Worm (Caenorhabditis elegans) whole organism, L4 larva: ENCODE data around the gene cyp-25A2.

Experiments used
- D1046.2 ChIP-seq: fragments of 200-800 bp; sonication (Bioruptor generic); IDR thresholded peaks from 2 replicates; pipeline ENCODE4 v1.3.6; 2022; ENCODE audit warnings: missing genetic modification characterization, missing compliant biosample characterization
- F37D6.2 ChIP-seq: sonication (generic microtip); optimal IDR thresholded peaks from 2 replicates; lab custom pipeline; 2016; ENCODE audit warnings: mild to moderate bottlenecking, missing genetic modification characterization, missing compliant biosample characterization
- T20F7.1 ChIP-seq: fragments of 200-800 bp; sonication (Bioruptor generic); optimal IDR thresholded peaks from 2 replicates; lab custom pipeline; 2018; ENCODE audit warnings: mild to moderate bottlenecking, missing genetic modification characterization, missing compliant biosample characterization
- T26A8.4 ChIP-seq: fragments of 200-800 bp; sonication (Bioruptor generic); IDR thresholded peaks from 2 replicates; pipeline ENCODE4 v1.3.6; 2022; ENCODE audit warnings: missing genetic modification characterization, missing compliant biosample characterization
- Y105C5A.15 ChIP-seq: fragments of 200-800 bp; sonication (Bioruptor generic); IDR thresholded peaks from 2 replicates; pipeline ENCODE4 v1.3.6; 2022; ENCODE audit warnings: missing genetic modification characterization, missing compliant biosample characterization
- Y48G9A.11 ChIP-seq: fragments of 200-800 bp; sonication (Bioruptor generic); IDR thresholded peaks from 2 replicates; pipeline ENCODE4 v1.3.6; 2022; ENCODE audit warnings: missing genetic modification reagents, missing genetic modification characterization, missing compliant biosample characterization
- Y5F2A.4 ChIP-seq: fragments of 200-800 bp; sonication (Bioruptor generic); optimal IDR thresholded peaks from 2 replicates; lab custom pipeline; 2018; ENCODE audit warnings: mild to moderate bottlenecking, missing genetic modification characterization, missing compliant biosample characterization
- Y75B8A.6 ChIP-seq: fragments of 200-800 bp; sonication (Bioruptor generic); IDR thresholded peaks from 2 replicates; pipeline ENCODE4 v1.3.6; 2022; ENCODE audit warnings: missing genetic modification reagents, missing genetic modification characterization, missing compliant biosample characterization
- ZK337.2 ChIP-seq: fragments of 200-800 bp; sonication (Bioruptor generic); IDR thresholded peaks from 2 replicates; pipeline ENCODE4 v1.3.6; 2022; ENCODE audit warnings: missing genetic modification reagents, missing genetic modification characterization, missing compliant biosample characterization
- aha-1 ChIP-seq: fragments of 150-350 bp; peaks from one replicate; lab custom pipeline; 2014; ENCODE audit warnings: missing biosample characterization, missing genetic modification characterization
- aly-2 ChIP-seq: sonication (generic microtip); optimal IDR thresholded peaks from 2 replicates; lab custom pipeline; 2018; ENCODE audit warnings: missing biosample characterization, missing genetic modification characterization
- arid-1 ChIP-seq: fragments of 200-800 bp; sonication (Bioruptor generic); conservative IDR thresholded peaks from 2 replicates; pipeline ENCODE4 v1.3.6; 2022; ENCODE audit warnings: missing genetic modification reagents, missing genetic modification characterization, missing compliant biosample characterization
- ceh-20 ChIP-seq: fragments of 200-800 bp; sonication (Bioruptor generic); IDR thresholded peaks from 2 replicates; pipeline ENCODE4 v1.3.6; 2022; ENCODE audit warnings: missing genetic modification reagents, missing genetic modification characterization, missing compliant biosample characterization
- ceh-82 ChIP-seq: sonication (generic microtip); optimal IDR thresholded peaks from 2 replicates; lab custom pipeline; 2017; ENCODE audit warnings: missing biosample characterization, missing genetic modification characterization
- ctbp-1 ChIP-seq: fragments of 200-800 bp; sonication (Bioruptor generic); IDR thresholded peaks from 2 replicates; pipeline ENCODE4 v1.3.6; 2022; ENCODE audit warnings: missing genetic modification reagents, missing genetic modification characterization, missing compliant biosample characterization
- daf-12 ChIP-seq: fragments of 150-350 bp; optimal IDR thresholded peaks from 2 replicates; lab custom pipeline; 2014; ENCODE audit warnings: missing biosample characterization, missing genetic modification reagents, missing genetic modification characterization
- daf-16 ChIP-seq, 3 experiments: sonication (generic microtip); optimal IDR thresholded peaks; 2 replicates each; lab custom pipeline; 2016 to 2017; ENCODE audit warnings: missing genetic modification characterization in 3 of 3, missing genetic modification reagents in 3 of 3, mild to moderate bottlenecking in 2 of 3, missing compliant biosample characterization in 2 of 3, missing biosample characterization in 1 of 3, moderate library complexity in 1 of 3
- daf-8 ChIP-seq: fragments of 200-800 bp; sonication (Bioruptor generic); IDR thresholded peaks from 2 replicates; pipeline ENCODE4 v1.3.6; 2022; ENCODE audit warnings: missing genetic modification characterization, missing compliant biosample characterization
- dpl-1 ChIP-seq: fragments of 150-350 bp; optimal IDR thresholded peaks from 2 replicates; lab custom pipeline; 2014; ENCODE audit warnings: missing biosample characterization, missing genetic modification reagents, missing genetic modification characterization
- dve-1 ChIP-seq: sonication (generic microtip); optimal IDR thresholded peaks from 2 replicates; lab custom pipeline; 2017; ENCODE audit warnings: antibody characterized with exemption, mild to moderate bottlenecking, missing genetic modification characterization, missing compliant biosample characterization; ENCODE audit not compliant: insufficient read depth
- egl-43 ChIP-seq: fragments of 200-800 bp; sonication (Bioruptor generic); IDR thresholded peaks from 2 replicates; pipeline ENCODE4 v1.3.6; 2022; ENCODE audit warnings: missing genetic modification reagents, missing genetic modification characterization, missing compliant biosample characterization
- fos-1 ChIP-seq: fragments of 150-350 bp; optimal IDR thresholded peaks from 2 replicates; lab custom pipeline; 2014; ENCODE audit warnings: missing biosample characterization, missing genetic modification characterization
- gei-8 ChIP-seq: fragments of 200-800 bp; sonication (Bioruptor generic); optimal IDR thresholded peaks from 2 replicates; lab custom pipeline; 2018; ENCODE audit warnings: mild to moderate bottlenecking, missing genetic modification characterization, missing compliant biosample characterization
- hlh-11 ChIP-seq: fragments of 200-800 bp; sonication (Bioruptor generic); optimal IDR thresholded peaks from 2 replicates; lab custom pipeline; 2018; ENCODE audit warnings: mild to moderate bottlenecking, missing genetic modification characterization, missing compliant biosample characterization
- lim-7 ChIP-seq: fragments of 200-800 bp; sonication (Bioruptor generic); IDR thresholded peaks from 2 replicates; pipeline ENCODE4 v1.3.6; 2022; ENCODE audit warnings: missing genetic modification characterization, missing compliant biosample characterization
- lin-1 ChIP-seq: fragments of 200-800 bp; sonication (Bioruptor generic); IDR thresholded peaks from 2 replicates; pipeline ENCODE4 v1.3.6; 2022; ENCODE audit warnings: missing genetic modification reagents, missing genetic modification characterization, missing compliant biosample characterization
- lin-29 ChIP-seq: fragments of 200-800 bp; sonication (Bioruptor generic); IDR thresholded peaks from 2 replicates; pipeline ENCODE4 v1.3.6; 2022; ENCODE audit warnings: missing genetic modification reagents, missing genetic modification characterization, missing compliant biosample characterization
- lir-3 ChIP-seq: sonication (generic microtip); optimal IDR thresholded peaks from 2 replicates; lab custom pipeline; 2016; ENCODE audit warnings: mild to moderate bottlenecking, missing genetic modification characterization, missing compliant biosample characterization
- madf-9 ChIP-seq: fragments of 200-800 bp; sonication (Bioruptor generic); conservative IDR thresholded peaks from 2 replicates; pipeline ENCODE4 v1.3.6; 2022; ENCODE audit warnings: missing genetic modification reagents, missing genetic modification characterization, missing compliant biosample characterization
- mes-2 ChIP-seq: sonication (generic microtip); optimal IDR thresholded peaks from 2 replicates; lab custom pipeline; 2016; ENCODE audit warnings: missing genotype, mild to moderate bottlenecking, missing genetic modification characterization, missing compliant biosample characterization; ENCODE audit not compliant: poor library complexity, severe bottlenecking
- mxl-2 ChIP-seq: fragments of 200-800 bp; sonication (Bioruptor generic); conservative IDR thresholded peaks from 2 replicates; pipeline ENCODE4 v1.3.6; 2022; ENCODE audit warnings: missing genetic modification reagents, missing genetic modification characterization, missing compliant biosample characterization
- nhr-102 ChIP-seq: sonication (generic microtip); optimal IDR thresholded peaks from 2 replicates; lab custom pipeline; 2016; ENCODE audit warnings: mild to moderate bottlenecking, missing genetic modification characterization, moderate library complexity, missing compliant biosample characterization
- nhr-237 ChIP-seq: sonication (generic microtip); optimal IDR thresholded peaks from 2 replicates; lab custom pipeline; 2017; ENCODE audit warnings: missing biosample characterization, missing genetic modification characterization
- nhr-28 ChIP-seq: fragments of 150-350 bp; optimal IDR thresholded peaks from 2 replicates; lab custom pipeline; 2014; ENCODE audit warnings: missing biosample characterization, missing genetic modification characterization
- nhr-41 ChIP-seq: fragments of 200-800 bp; sonication (Bioruptor generic); IDR thresholded peaks from 2 replicates; pipeline ENCODE4 v1.3.6; 2022; ENCODE audit warnings: missing genetic modification reagents, missing genetic modification characterization, missing compliant biosample characterization
- nhr-42 ChIP-seq: fragments of 200-800 bp; sonication (Bioruptor generic); IDR thresholded peaks from 2 replicates; pipeline ENCODE4 v1.3.6; 2022; ENCODE audit warnings: missing genetic modification characterization, missing compliant biosample characterization
- pha-4 ChIP-seq, 2 experiments: fragments of 150-350 bp in 1 of 2; fragments of 200-800 bp in 1 of 2; sonication (Bioruptor generic) in 1 of 2; IDR thresholded peaks in 1 of 2; optimal IDR thresholded peaks in 1 of 2; 2 replicates each; pipeline versions ENCODE4 v1.3.6 to Lab custom; 2014 to 2022; ENCODE audit warnings: missing genetic modification characterization in 2 of 2, missing genetic modification reagents in 2 of 2, missing biosample characterization in 1 of 2, missing compliant biosample characterization in 1 of 2
- pqm-1 ChIP-seq: sonication (generic microtip); optimal IDR thresholded peaks from 2 replicates; lab custom pipeline; 2017; ENCODE audit warnings: missing biosample characterization, missing genetic modification characterization
- sdz-12 ChIP-seq: fragments of 200-800 bp; sonication (Bioruptor generic); optimal IDR thresholded peaks from 2 replicates; lab custom pipeline; 2018; ENCODE audit warnings: mild to moderate bottlenecking, missing genetic modification characterization, missing compliant biosample characterization
- set-16 ChIP-seq: fragments of 200-800 bp; sonication (Bioruptor generic); IDR thresholded peaks from 2 replicates; pipeline ENCODE4 v1.3.6; 2022; ENCODE audit warnings: missing genetic modification reagents, missing genetic modification characterization, missing compliant biosample characterization
- snpc-1.2 ChIP-seq: fragments of 200-800 bp; sonication (Bioruptor generic); IDR thresholded peaks from 2 replicates; pipeline ENCODE4 v1.3.6; 2022; ENCODE audit warnings: missing genetic modification reagents, missing genetic modification characterization, missing compliant biosample characterization
- snpc-4 ChIP-seq: fragments of 150-350 bp; optimal IDR thresholded peaks from 2 replicates; lab custom pipeline; 2014; ENCODE audit warnings: missing biosample characterization, missing genetic modification characterization
- zag-1 ChIP-seq: fragments of 150-350 bp; optimal IDR thresholded peaks from 2 replicates; lab custom pipeline; 2014; ENCODE audit warnings: missing biosample characterization, missing genetic modification characterization
- zfp-2 ChIP-seq: sonication (generic microtip); optimal IDR thresholded peaks from 2 replicates; lab custom pipeline; 2016; ENCODE audit warnings: mild to moderate bottlenecking, missing genetic modification characterization, missing compliant biosample characterization
- zip-11 ChIP-seq: fragments of 200-800 bp; sonication (Bioruptor generic); IDR thresholded peaks from 2 replicates; pipeline ENCODE4 v1.3.6; 2022; ENCODE audit warnings: missing genetic modification characterization, missing compliant biosample characterization
- ztf-11 ChIP-seq: fragments of 150-350 bp; optimal IDR thresholded peaks from 2 replicates; lab custom pipeline; 2014; ENCODE audit warnings: missing biosample characterization, missing genetic modification characterization
- ztf-7 ChIP-seq: fragments of 150-350 bp; optimal IDR thresholded peaks from 2 replicates; lab custom pipeline; 2014; ENCODE audit warnings: missing biosample characterization, missing genetic modification characterization

The cyp-25A2 gene

DNA sequence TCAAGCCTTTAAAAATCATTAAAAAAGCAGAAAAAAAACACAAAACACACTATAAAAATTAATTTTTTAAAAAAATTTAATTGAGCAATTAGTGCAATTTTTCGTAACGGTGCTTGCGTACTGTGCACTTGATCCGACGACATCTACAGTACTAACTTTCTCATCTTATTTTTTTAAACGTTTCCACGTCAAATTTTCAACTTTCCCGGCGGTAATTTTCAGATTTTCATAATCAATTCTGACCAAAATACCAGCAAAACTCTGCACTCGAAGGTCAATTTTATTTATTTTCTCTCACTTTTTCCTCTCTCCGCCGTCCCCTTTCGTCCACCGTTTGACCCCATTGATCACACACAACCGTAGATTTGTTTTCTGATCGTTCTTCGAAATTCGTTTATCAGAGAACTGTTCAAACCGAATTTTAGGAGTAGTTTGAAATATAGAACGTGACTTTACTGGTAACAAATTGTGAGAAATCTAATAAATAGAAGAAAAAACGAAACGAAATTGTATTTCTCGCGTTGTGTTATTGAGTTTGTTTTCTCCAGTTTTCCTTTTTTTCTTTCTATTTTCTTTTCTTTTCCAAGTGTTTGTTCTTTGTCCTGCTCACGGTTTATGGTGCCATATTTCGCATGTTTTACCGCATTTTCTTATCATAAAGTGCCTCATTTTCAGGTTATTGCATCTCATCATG lies 28.9 kb downstream of the cyp-25A2 start, which contains the start of gene acs-19 (continued):
- no peak for TF ChIP-seq daf-16 (GFP tag; optimal IDR thresholded peaks at IDR 0.05; lab: Kevin White, UChicago)
- TF ChIP-seq daf-16 (tag; optimal IDR thresholded peaks at IDR 0.05; lab: Kevin White, UChicago), result peak; percentile 4
- TF ChIP-seq zfp-2, result no peak
- peak; percentile 25 for TF ChIP-seq dve-1 (tag; lab: Kevin White, UChicago)
- no peak for TF ChIP-seq dpl-1 (GFP tag; lab: Kevin White, UChicago)
- no peak for TF ChIP-seq snpc-1.2
- no peak for TF ChIP-seq pha-4 (GFP tag; IDR thresholded peaks at IDR 0.05; lab: Robert Waterston, UW)
- no peak for TF ChIP-seq pha-4 (tag; optimal IDR thresholded peaks at IDR 0.05; lab: Kevin White, UChicago)
- TF ChIP-seq, all 104 proteins: peak for 13

ce11 chrIII:3867378-3867904 lies 32.4 kb downstream of the cyp-25A2 start, which contains the start of gene rpl-3:
Gene rpl-3, plus strand, starts transcription at chrIII:3867854.
- peak; percentile 100 for TF ChIP-seq nhr-41 (GFP tag; lab: Robert Waterston, UW)
- TF ChIP-seq set-16 (GFP tag; lab: Robert Waterston, UW), result peak; percentile 88
- TF ChIP-seq T26A8.4 (GFP tag; lab: Robert Waterston, UW), result peak; percentile 100
- TF ChIP-seq snpc-4 (tag; lab: Kevin White, UChicago), result peak; percentile 70
- peak; percentile 100 for TF ChIP-seq hlh-11 (tag; lab: Kevin White, UChicago)
- peak; percentile 98 for TF ChIP-seq snpc-1.2
- peak; percentile 100 for TF ChIP-seq nhr-28 (tag; lab: Kevin White, UChicago)
- TF ChIP-seq zag-1 (tag; lab: Kevin White, UChicago), result peak; percentile 96
- TF ChIP-seq ctbp-1, result peak; percentile 100
- TF ChIP-seq lir-3, result peak; percentile 93
- peak; percentile 96 for TF ChIP-seq ZK337.2 (GFP tag; lab: Robert Waterston, UW)
- TF ChIP-seq fos-1, result peak; percentile 99
- TF ChIP-seq zip-11 (GFP tag; lab: Robert Waterston, UW), result peak; percentile 92
- TF ChIP-seq lin-29 (GFP tag; lab: Robert Waterston, UW), result peak; percentile 100
- TF ChIP-seq lim-7, result peak; percentile 99
- TF ChIP-seq T20F7.1 (GFP tag; lab: Kevin White, UChicago), result peak; percentile 99
- TF ChIP-seq Y75B8A.6, result peak; percentile 100
- peak; percentile 99 for TF ChIP-seq D1046.2 (GFP tag; lab: Robert Waterston, UW)
- peak; percentile 100 for TF ChIP-seq mes-2
- TF ChIP-seq madf-9, result peak; percentile 100
- peak; percentile 100 for TF ChIP-seq ceh-20 (GFP tag; lab: Robert Waterston, UW)
- TF ChIP-seq nhr-102 (tag; lab: Kevin White, UChicago), result peak; percentile 100
- peak; percentile 94 for TF ChIP-seq ceh-82 (tag; lab: Kevin White, UChicago)
- TF ChIP-seq pqm-1 (tag; lab: Kevin White, UChicago), result peak; percentile 100
- TF ChIP-seq ztf-11 (tag; lab: Kevin White, UChicago), result peak; percentile 93
- TF ChIP-seq egl-43 (GFP tag; lab: Robert Waterston, UW), result peak; percentile 100
- TF ChIP-seq gei-8 (GFP tag; lab: Kevin White, UChicago), result peak; percentile 100
- no peak for TF ChIP-seq daf-12 (tag; lab: Kevin White, UChicago)
- TF ChIP-seq mxl-2 (GFP tag; lab: Robert Waterston, UW), result peak; percentile 96
- peak; percentile 100 for TF ChIP-seq sdz-12 (GFP tag; lab: Kevin White, UChicago)
- TF ChIP-seq aha-1 (tag; lab: Kevin White, UChicago), result peak; percentile 100
- peak; percentile 97 for TF ChIP-seq ztf-7 (tag; lab: Kevin White, UChicago)
- peak; percentile 100 for TF ChIP-seq nhr-42 (GFP tag; lab: Robert Waterston, UW)
- peak; percentile 99 for TF ChIP-seq arid-1 (GFP tag; lab: Robert Waterston, UW)
- peak; percentile 99 for TF ChIP-seq Y105C5A.15 (GFP tag; lab: Robert Waterston, UW)
- TF ChIP-seq aly-2 (tag; lab: Kevin White, UChicago), result peak; percentile 99
- TF ChIP-seq dve-1 (tag; lab: Kevin White, UChicago), result peak; percentile 100
- TF ChIP-seq daf-8 (GFP tag; lab: Robert Waterston, UW), result peak; percentile 94
- TF ChIP-seq F37D6.2 (tag; lab: Kevin White, UChicago), result peak; percentile 98
- peak; percentile 99 for TF ChIP-seq lin-1 (GFP tag; lab: Robert Waterston, UW)
- peak; percentile 96 for TF ChIP-seq nhr-237 (tag; lab: Kevin White, UChicago)
- peak; percentile 98 for TF ChIP-seq Y48G9A.11 (GFP tag; lab: Robert Waterston, UW)
- peak; percentile 98 for TF ChIP-seq Y5F2A.4 (GFP tag; lab: Kevin White, UChicago)
